Fruit fly (Drosophila melanogaster) whole organism, adult: ENCODE results near the gene Ge-1.
A peak's percentile ranks its signal among the peaks of the same experiment; 100 is the strongest.

Experiments
- CG11617 ChIP-seq: fragments of 200-800 bp; sonication (Bioruptor generic); optimal IDR thresholded peaks from 2 replicates; lab custom pipeline; 2017; ENCODE audit warnings: mild to moderate bottlenecking, missing biosample characterization, missing genetic modification reagents, missing genetic modification characterization
- CG12768 ChIP-seq: fragments of 200-800 bp; sonication (Bioruptor generic); optimal IDR thresholded peaks from 2 replicates; lab custom pipeline; 2017; ENCODE audit warnings: missing biosample characterization, missing genetic modification characterization, mild to moderate bottlenecking, moderate library complexity, missing genetic modification reagents
- CG14711 ChIP-seq: fragments of 200-800 bp; sonication (Bioruptor generic); optimal IDR thresholded peaks from 2 replicates; lab custom pipeline; 2018; ENCODE audit warnings: missing biosample characterization, mild to moderate bottlenecking, missing genetic modification characterization, moderate library complexity
- CG1620 ChIP-seq: fragments of 200-800 bp; sonication (Bioruptor generic); optimal IDR thresholded peaks from 2 replicates; lab custom pipeline; 2016; ENCODE audit warnings: missing biosample characterization, missing genetic modification characterization
- CG33017 ChIP-seq: fragments of 200-800 bp; sonication (Bioruptor generic); optimal IDR thresholded peaks from 2 replicates; lab custom pipeline; 2018; ENCODE audit warnings: missing biosample characterization, mild to moderate bottlenecking, missing genetic modification characterization, moderate library complexity
- CG5204 ChIP-seq: fragments of 200-800 bp; sonication (Bioruptor generic); optimal IDR thresholded peaks from 2 replicates; lab custom pipeline; 2016; ENCODE audit warnings: missing biosample characterization, missing genetic modification characterization
- CG7045 ChIP-seq: fragments of 200-800 bp; sonication (Bioruptor generic); optimal IDR thresholded peaks from 2 replicates; lab custom pipeline; 2017; ENCODE audit warnings: missing biosample characterization, mild to moderate bottlenecking, missing genetic modification characterization
- CG7101 ChIP-seq: fragments of 200-800 bp; sonication (Bioruptor generic); optimal IDR thresholded peaks from 2 replicates; lab custom pipeline; 2018; ENCODE audit warnings: missing biosample characterization, mild to moderate bottlenecking, missing genetic modification characterization, moderate library complexity
- Clk ChIP-seq: fragments of 200-800 bp; sonication (Bioruptor generic); optimal IDR thresholded peaks from 2 replicates; lab custom pipeline; 2017; ENCODE audit warnings: missing biosample characterization, missing genetic modification characterization
- Crg-1 ChIP-seq: fragments of 200-800 bp; sonication (Bioruptor generic); optimal IDR thresholded peaks from 2 replicates; lab custom pipeline; 2016; ENCODE audit warnings: missing biosample characterization, missing genetic modification characterization
- Hr96 ChIP-seq: fragments of 200-800 bp; sonication (Bioruptor generic); optimal IDR thresholded peaks from 2 replicates; lab custom pipeline; 2016; ENCODE audit warnings: missing biosample characterization, missing genetic modification characterization
- Mnt ChIP-seq: fragments of 200-800 bp; sonication (Bioruptor generic); optimal IDR thresholded peaks from 2 replicates; lab custom pipeline; 2016; ENCODE audit warnings: missing biosample characterization, mild to moderate bottlenecking, missing genetic modification characterization
- bab1 ChIP-seq: fragments of 200-800 bp; sonication (Bioruptor generic); optimal IDR thresholded peaks from 3 replicates; lab custom pipeline; 2019; ENCODE audit warnings: missing biosample characterization, mild to moderate bottlenecking, missing genetic modification characterization, moderate library complexity
- cic ChIP-seq: fragments of 200-800 bp; sonication (Bioruptor generic); optimal IDR thresholded peaks from 2 replicates; lab custom pipeline; 2017; ENCODE audit warnings: missing biosample characterization, mild to moderate bottlenecking, missing genetic modification characterization, moderate library complexity
- cnc ChIP-seq, 2 experiments: fragments of >200 bp; optimal IDR thresholded peaks; 2 replicates each; lab custom pipeline; 2017
- kay ChIP-seq: fragments of 200-800 bp; sonication (Bioruptor generic); peaks from one replicate; lab custom pipeline; 2016; ENCODE audit warnings: missing biosample characterization, missing genetic modification characterization, borderline replicate concordance
- ovo ChIP-seq: fragments of 200-800 bp; sonication (Bioruptor generic); optimal IDR thresholded peaks from 2 replicates; lab custom pipeline; 2016; ENCODE audit warnings: missing biosample characterization, missing genetic modification characterization
- pad ChIP-seq: fragments of 200-800 bp; sonication (Bioruptor generic); optimal IDR thresholded peaks from 3 replicates; lab custom pipeline; 2017; ENCODE audit warnings: missing biosample characterization, missing genetic modification characterization, mild to moderate bottlenecking, moderate library complexity, missing genetic modification reagents
- tj ChIP-seq: fragments of 200-800 bp; sonication (Bioruptor generic); optimal IDR thresholded peaks from 3 replicates; lab custom pipeline; 2017; ENCODE audit warnings: missing biosample characterization, mild to moderate bottlenecking, missing genetic modification characterization, moderate library complexity
- toe ChIP-seq: fragments of 200-800 bp; sonication (Bioruptor generic); optimal IDR thresholded peaks from 2 replicates; lab custom pipeline; 2016; ENCODE audit warnings: missing biosample characterization, missing genetic modification characterization

The Ge-1 gene

DNA sequence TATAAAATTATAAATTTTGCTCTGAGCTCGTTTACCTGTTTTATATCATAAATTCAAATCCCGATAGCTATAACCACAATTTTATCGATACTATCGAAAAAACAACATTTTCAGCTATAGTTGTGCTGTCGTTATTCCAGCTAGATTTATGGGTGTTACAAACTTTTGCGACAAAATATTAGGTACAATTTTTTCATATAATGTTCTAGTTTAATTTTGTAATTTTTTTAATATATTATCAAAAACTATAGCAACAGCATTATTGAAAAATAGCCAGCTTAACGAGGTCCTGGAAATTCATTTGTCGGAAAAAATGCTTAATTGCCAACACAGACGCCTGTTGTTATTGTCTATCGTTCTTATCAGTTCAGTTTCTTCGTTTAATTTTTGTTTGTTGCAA, 9.6 kb downstream of the Ge-1 start, which contains the start of gene Wdr59:
Gene Wdr59, plus strand, starts transcription at position 334 of the 400 bp plus-strand sequence.
- TF ChIP-seq cnc (optimal IDR thresholded peaks at IDR 0.05; lab: Kevin White, UChicago) (no peak), pad (no peak), kay (GFP tag; lab: Kevin White, UChicago) (no peak), CG14711 (peak; percentile 59), Hr96 (no peak), bab1 (GFP tag; lab: Kevin White, UChicago) (peak; percentile 64), ovo (GFP tag; lab: Kevin White, UChicago) (no peak), CG7045 (GFP tag; lab: Kevin White, UChicago) (peak; percentile 4), Mnt (GFP tag; lab: Kevin White, UChicago) (peak; percentile 26), Clk (no peak), Crg-1 (GFP tag; lab: Kevin White, UChicago) (peak; percentile 25), toe (GFP tag; lab: Kevin White, UChicago) (no peak), CG11617 (peak; percentile 33), cic (GFP tag; lab: Kevin White, UChicago) (no peak), CG5204 (GFP tag; lab: Kevin White, UChicago) (peak; percentile 54), tj (GFP tag; lab: Kevin White, UChicago) (peak; percentile 9), CG7101 (tag; lab: Kevin White, UChicago) (peak; percentile 40), CG12768 (GFP tag; lab: Kevin White, UChicago) (no peak), CG33017 (tag; lab: Kevin White, UChicago) (peak; percentile 32), CG1620 (GFP tag; lab: Kevin White, UChicago) (peak; percentile 23)

- TF ChIP-seq tj (GFP tag; lab: Kevin White, UChicago), result no peak
- no peak for TF ChIP-seq Clk
- TF ChIP-seq bab1 (GFP tag; lab: Kevin White, UChicago), result no peak
- TF ChIP-seq ovo (GFP tag; lab: Kevin White, UChicago), result no peak
- TF ChIP-seq CG12768 (GFP tag; lab: Kevin White, UChicago), result no peak
- no peak for TF ChIP-seq CG11617
- no peak for TF ChIP-seq CG33017 (tag; lab: Kevin White, UChicago)
- TF ChIP-seq CG14711, result no peak
- TF ChIP-seq Hr96, result no peak
- TF ChIP-seq kay (GFP tag; lab: Kevin White, UChicago), result no peak
- no peak for TF ChIP-seq Crg-1 (GFP tag; lab: Kevin White, UChicago)
- no peak for TF ChIP-seq pad
- no peak for TF ChIP-seq cic (GFP tag; lab: Kevin White, UChicago)
- no peak for TF ChIP-seq Mnt (GFP tag; lab: Kevin White, UChicago)
- TF ChIP-seq CG1620 (GFP tag; lab: Kevin White, UChicago), result no peak
- TF ChIP-seq CG7101 (tag; lab: Kevin White, UChicago), result no peak
- no peak for TF ChIP-seq CG5204 (GFP tag; lab: Kevin White, UChicago)
- TF ChIP-seq cnc (optimal IDR thresholded peaks at IDR 0.05; lab: Kevin White, UChicago), result no peak
- no peak for TF ChIP-seq toe (GFP tag; lab: Kevin White, UChicago)
These were observed 14.2 kb downstream of the Ge-1 start, which contains the start of gene CG16854 for dm6 chr2L:11086357-11086924. Gene CG16854 (plus strand): TSS chr2L:11086721.

- TF ChIP-seq kay (GFP tag; lab: Kevin White, UChicago) (no peak), CG14711 (no peak), CG12768 (GFP tag; lab: Kevin White, UChicago) (no peak), CG11617 (no peak), cic (GFP tag; lab: Kevin White, UChicago) (no peak), Hr96 (no peak), cnc (optimal IDR thresholded peaks at IDR 0.05; lab: Kevin White, UChicago) (no peak), toe (GFP tag; lab: Kevin White, UChicago) (no peak), CG1620 (GFP tag; lab: Kevin White, UChicago) (no peak), tj (GFP tag; lab: Kevin White, UChicago) (no peak), pad (no peak), Crg-1 (GFP tag; lab: Kevin White, UChicago) (no peak), CG5204 (GFP tag; lab: Kevin White, UChicago) (no peak)
These were observed 15.6 kb downstream of the Ge-1 start, which contains the start of gene AstCC for dm6 chr2L:11085129-11085528. Gene AstCC (minus strand): TSS chr2L:11085229.

DNA sequence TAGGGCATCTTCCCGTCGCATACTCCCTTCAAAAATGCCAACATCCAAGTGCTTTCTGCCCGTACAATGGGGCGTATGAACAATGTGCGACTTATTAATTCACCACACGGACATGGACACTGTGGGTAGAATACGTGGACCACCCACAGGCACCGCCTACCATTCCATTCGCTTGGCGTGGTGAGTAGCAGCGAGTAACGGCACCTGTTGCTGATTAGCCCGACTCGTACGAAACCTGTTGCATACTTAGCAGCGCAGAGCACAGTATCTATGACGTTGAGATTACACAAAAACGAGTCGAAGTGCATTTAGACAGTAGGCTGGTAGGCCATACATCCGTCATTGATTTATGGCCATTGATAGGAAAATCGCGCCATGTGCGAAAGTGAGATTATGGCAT, 18.7 kb downstream of the Ge-1 start:
- no peak for TF ChIP-seq Mnt (GFP tag; lab: Kevin White, UChicago)
- no peak for TF ChIP-seq toe (GFP tag; lab: Kevin White, UChicago)
- TF ChIP-seq CG12768 (GFP tag; lab: Kevin White, UChicago), result no peak
- TF ChIP-seq CG7101 (tag; lab: Kevin White, UChicago), result no peak
- no peak for TF ChIP-seq cnc (optimal IDR thresholded peaks at IDR 0.05; lab: Kevin White, UChicago)
- TF ChIP-seq tj (GFP tag; lab: Kevin White, UChicago), result no peak
- TF ChIP-seq Hr96, result no peak
- TF ChIP-seq Crg-1 (GFP tag; lab: Kevin White, UChicago), result no peak
- TF ChIP-seq CG11617, result no peak
- no peak for TF ChIP-seq ovo (GFP tag; lab: Kevin White, UChicago)
- no peak for TF ChIP-seq kay (GFP tag; lab: Kevin White, UChicago)

dm6 chr2L:11081337-11081736, 19.4 kb downstream of the Ge-1 start, which contains the start of gene AstC:
Gene AstC (minus strand): TSS chr2L:11081399.
- no peak for TF ChIP-seq Clk
- TF ChIP-seq cic (GFP tag; lab: Kevin White, UChicago), result no peak
- TF ChIP-seq CG7045 (GFP tag; lab: Kevin White, UChicago), result no peak
- TF ChIP-seq CG33017 (tag; lab: Kevin White, UChicago), result no peak
- no peak for TF ChIP-seq cnc (optimal IDR thresholded peaks at IDR 0.05; lab: Kevin White, UChicago)
- TF ChIP-seq Crg-1 (GFP tag; lab: Kevin White, UChicago), result no peak
- no peak for TF ChIP-seq CG1620 (GFP tag; lab: Kevin White, UChicago)
- no peak for TF ChIP-seq toe (GFP tag; lab: Kevin White, UChicago)
- no peak for TF ChIP-seq CG14711
- no peak for TF ChIP-seq pad
- TF ChIP-seq CG7101 (tag; lab: Kevin White, UChicago), result no peak
